Fruit fly (Drosophila melanogaster) whole organism, pupa: ENCODE results near the gene dlp.

Source experiments
- CG10348 ChIP-seq: fragments of 200-800 bp; sonication (Bioruptor generic); IDR thresholded peaks from 2 replicates; pipeline ENCODE4 v1.3.6; 2022; ENCODE audit warnings: missing biosample characterization, missing genetic modification characterization
- CG12605 ChIP-seq: fragments of 200-800 bp; sonication (Bioruptor generic); IDR thresholded peaks from 2 replicates; pipeline ENCODE4 v1.3.6; 2022; ENCODE audit warnings: missing biosample characterization, missing genetic modification characterization
- CG13204 ChIP-seq: fragments of 200-800 bp; sonication (Bioruptor generic); optimal IDR thresholded peaks from 2 replicates; lab custom pipeline; 2018; ENCODE audit warnings: missing biosample characterization, mild to moderate bottlenecking, missing genetic modification characterization, moderate library complexity
- CG14655 ChIP-seq: fragments of 200-800 bp; sonication (Bioruptor generic); optimal IDR thresholded peaks from 3 replicates; lab custom pipeline; 2017; ENCODE audit warnings: mild to moderate bottlenecking, missing biosample characterization, missing genetic modification reagents, missing genetic modification characterization
- CG15710 ChIP-seq: fragments of 200-800 bp; sonication (Bioruptor generic); optimal IDR thresholded peaks from 2 replicates; lab custom pipeline; 2018; ENCODE audit warnings: missing biosample characterization, mild to moderate bottlenecking, missing genetic modification characterization, moderate library complexity
- CG17806 ChIP-seq: fragments of 200-800 bp; sonication (Bioruptor generic); optimal IDR thresholded peaks from 2 replicates; lab custom pipeline; 2018; ENCODE audit warnings: missing biosample characterization, mild to moderate bottlenecking, missing genetic modification characterization, moderate library complexity
- CG32121 ChIP-seq: fragments of 200-800 bp; sonication (Bioruptor generic); IDR thresholded peaks from 2 replicates; pipeline ENCODE4 v1.3.6; 2022; ENCODE audit warnings: missing biosample characterization, missing genetic modification characterization
- CG34367 ChIP-seq: fragments of 200-800 bp; sonication (Bioruptor generic); optimal IDR thresholded peaks from 2 replicates; lab custom pipeline; 2018; ENCODE audit warnings: missing biosample characterization, mild to moderate bottlenecking, missing genetic modification characterization
- CG4496 ChIP-seq: fragments of 200-800 bp; sonication (Bioruptor generic); IDR thresholded peaks from 3 replicates; pipeline ENCODE4 v1.3.6; 2022; ENCODE audit warnings: missing biosample characterization, missing genetic modification characterization
- CG8159 ChIP-seq: fragments of 200-800 bp; sonication (Bioruptor generic); optimal IDR thresholded peaks from 3 replicates; lab custom pipeline; 2018; ENCODE audit warnings: missing biosample characterization, mild to moderate bottlenecking, missing genetic modification characterization, moderate library complexity
- CG8301 ChIP-seq: fragments of 200-800 bp; sonication (Bioruptor generic); optimal IDR thresholded peaks from 2 replicates; lab custom pipeline; 2018; ENCODE audit warnings: missing biosample characterization, mild to moderate bottlenecking, missing genetic modification characterization
- CG9948 ChIP-seq: fragments of 200-800 bp; sonication (Bioruptor generic); optimal IDR thresholded peaks from 2 replicates; lab custom pipeline; 2018; ENCODE audit warnings: missing biosample characterization, mild to moderate bottlenecking, missing genetic modification characterization, moderate library complexity
- D1 ChIP-seq: fragments of 200-800 bp; sonication (Bioruptor generic); optimal IDR thresholded peaks from 2 replicates; lab custom pipeline; 2018; ENCODE audit warnings: missing biosample characterization, mild to moderate bottlenecking, missing genetic modification characterization, moderate library complexity
- EcR ChIP-seq: fragments of 200-800 bp; sonication (Bioruptor generic); optimal IDR thresholded peaks from 3 replicates; lab custom pipeline; 2019; ENCODE audit warnings: missing biosample characterization, missing genetic modification characterization, mild to moderate bottlenecking, moderate library complexity, missing genetic modification reagents
- Ets98B ChIP-seq: fragments of 200-800 bp; sonication (Bioruptor generic); IDR thresholded peaks from 2 replicates; pipeline ENCODE4 v1.3.6; 2022; ENCODE audit warnings: missing biosample characterization, missing genetic modification characterization
- Pif1A ChIP-seq: fragments of 200-800 bp; sonication (Bioruptor generic); optimal IDR thresholded peaks from 3 replicates; lab custom pipeline; 2016; ENCODE audit warnings: missing biosample characterization, missing genetic modification characterization
- Pif1B ChIP-seq: fragments of 200-800 bp; sonication (Bioruptor generic); optimal IDR thresholded peaks from 3 replicates; lab custom pipeline; 2016; ENCODE audit warnings: missing biosample characterization, missing genetic modification characterization
- Snoo ChIP-seq: fragments of 200-800 bp; sonication (Bioruptor generic); optimal IDR thresholded peaks from 3 replicates; lab custom pipeline; 2017; ENCODE audit warnings: missing biosample characterization, mild to moderate bottlenecking, missing genetic modification characterization, inconsistent platforms
- fd96Ca ChIP-seq: fragments of 200-800 bp; sonication (Bioruptor generic); IDR thresholded peaks from 3 replicates; pipeline ENCODE4 v1.3.6; 2022; ENCODE audit warnings: missing biosample characterization, missing genetic modification characterization
- gl ChIP-seq: fragments of 200-800 bp; sonication (Bioruptor generic); optimal IDR thresholded peaks from 2 replicates; lab custom pipeline; 2018; ENCODE audit warnings: missing biosample characterization, mild to moderate bottlenecking, missing genetic modification characterization
- rn ChIP-seq: fragments of 200-800 bp; sonication (Bioruptor generic); IDR thresholded peaks from 2 replicates; pipeline ENCODE4 v1.3.6; 2022; ENCODE audit warnings: missing biosample characterization, missing genetic modification characterization

Gene dlp

dm6 chr3L:14701578-14701977 lies 69.2 kb downstream of the dlp start, which contains the start of gene CG17177:
CG17177 (minus strand) TSS chr3L:14701678.
- TF ChIP-seq CG8159 (tag; lab: Kevin White, UChicago), result no peak
- TF ChIP-seq CG32121 (GFP tag; lab: Robert Waterston, UW), result no peak
- TF ChIP-seq Ets98B (GFP tag; lab: Robert Waterston, UW), result no peak
- no peak for TF ChIP-seq CG34367 (tag; lab: Kevin White, UChicago)
- no peak for TF ChIP-seq gl (tag; lab: Kevin White, UChicago)
- TF ChIP-seq Pif1B (GFP tag; lab: Kevin White, UChicago), result no peak
- TF ChIP-seq CG17806 (tag; lab: Kevin White, UChicago), result no peak
- no peak for TF ChIP-seq CG14655 (GFP tag; lab: Kevin White, UChicago)
- no peak for TF ChIP-seq Pif1A (GFP tag; lab: Kevin White, UChicago)
- no peak for TF ChIP-seq CG15710
- no peak for TF ChIP-seq Snoo
- TF ChIP-seq fd96Ca (GFP tag; lab: Robert Waterston, UW), result no peak
- no peak for TF ChIP-seq CG4496 (GFP tag; lab: Robert Waterston, UW)
- TF ChIP-seq D1 (tag; lab: Kevin White, UChicago), result no peak
- no peak for TF ChIP-seq rn

- no peak for TF ChIP-seq CG17806 (tag; lab: Kevin White, UChicago)
Measured at dm6 chr3L:14705164-14705563, 72.8 kb downstream of the dlp start, which contains the start of gene CG13476. CG13476 (plus strand) TSS chr3L:14705464.

- TF ChIP-seq Ets98B (GFP tag; lab: Robert Waterston, UW) (no peak), Snoo (no peak), CG10348 (GFP tag; lab: Robert Waterston, UW) (no peak), CG17806 (tag; lab: Kevin White, UChicago) (no peak), CG15710 (no peak), CG13204 (GFP tag; lab: Kevin White, UChicago) (no peak), CG8301 (no peak), CG32121 (GFP tag; lab: Robert Waterston, UW) (no peak), gl (tag; lab: Kevin White, UChicago) (no peak), Pif1B (GFP tag; lab: Kevin White, UChicago) (peak; percentile 41), CG9948 (tag; lab: Kevin White, UChicago) (no peak), CG14655 (GFP tag; lab: Kevin White, UChicago) (no peak), CG4496 (GFP tag; lab: Robert Waterston, UW) (no peak), CG8159 (tag; lab: Kevin White, UChicago) (no peak), fd96Ca (GFP tag; lab: Robert Waterston, UW) (no peak), CG12605 (GFP tag; lab: Robert Waterston, UW) (peak; percentile 94), D1 (tag; lab: Kevin White, UChicago) (no peak), Pif1A (GFP tag; lab: Kevin White, UChicago) (peak; percentile 18)
- TF ChIP-seq, all 21 proteins: peak for 3
Measured at dm6 chr3L:14706461-14706880, 74.1 kb downstream of the dlp start.

dm6 chr3L:14708053-14708452 lies 75.7 kb downstream of the dlp start:
- TF ChIP-seq CG9948 (tag; lab: Kevin White, UChicago) (no peak), CG17806 (tag; lab: Kevin White, UChicago) (no peak), Pif1A (GFP tag; lab: Kevin White, UChicago) (peak; percentile 41)

dm6 chr3L:14712799-14713198 lies 80.4 kb downstream of the dlp start:
- TF ChIP-seq D1 (tag; lab: Kevin White, UChicago), result no peak
- TF ChIP-seq CG17806 (tag; lab: Kevin White, UChicago), result no peak
- no peak for TF ChIP-seq Pif1B (GFP tag; lab: Kevin White, UChicago)
- TF ChIP-seq rn, result no peak
- no peak for TF ChIP-seq CG15710
- no peak for TF ChIP-seq CG34367 (tag; lab: Kevin White, UChicago)
- no peak for TF ChIP-seq CG4496 (GFP tag; lab: Robert Waterston, UW)
- no peak for TF ChIP-seq Ets98B (GFP tag; lab: Robert Waterston, UW)
- no peak for TF ChIP-seq Snoo
- no peak for TF ChIP-seq EcR (GFP tag; lab: Kevin White, UChicago)
- TF ChIP-seq CG32121 (GFP tag; lab: Robert Waterston, UW), result no peak
- no peak for TF ChIP-seq CG9948 (tag; lab: Kevin White, UChicago)
- TF ChIP-seq CG13204 (GFP tag; lab: Kevin White, UChicago), result no peak
- TF ChIP-seq CG8159 (tag; lab: Kevin White, UChicago), result no peak
- no peak for TF ChIP-seq Pif1A (GFP tag; lab: Kevin White, UChicago)
